Fruit fly (Drosophila melanogaster): ENCODE results near the gene CG34447.

The CG34447 gene

DNA sequence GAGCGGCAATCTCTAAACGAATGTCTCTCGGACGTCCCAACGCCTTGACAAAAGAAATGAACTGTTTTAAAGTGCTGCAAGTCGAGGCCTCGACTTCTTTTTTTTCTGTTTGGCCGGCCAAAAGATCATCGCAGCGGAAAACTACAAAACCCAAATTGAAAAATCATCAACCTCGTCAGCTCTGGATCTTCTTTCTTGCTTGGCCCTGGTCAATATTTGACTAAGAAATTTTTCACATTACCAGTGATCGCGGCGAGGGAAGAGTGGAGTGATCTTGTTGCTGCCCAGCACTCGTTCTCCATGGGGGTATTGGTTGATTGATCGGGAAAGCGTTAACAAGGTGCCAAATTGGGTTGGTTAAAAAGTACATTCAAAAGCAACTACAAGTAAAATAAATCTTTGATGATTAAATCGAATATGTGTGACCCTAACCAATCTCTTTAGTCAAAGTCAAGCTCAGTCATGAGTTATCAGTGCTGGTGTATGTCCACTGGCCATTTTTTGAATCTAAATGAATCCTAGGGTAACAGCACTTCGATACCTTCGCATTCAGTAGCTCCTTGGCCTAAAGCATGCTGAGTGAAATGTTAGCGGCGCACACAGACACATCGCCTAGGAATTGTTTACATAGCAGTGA is 18.9 kb upstream of the CG34447 start (continued):
- TF ChIP-seq CG6792 (GFP tag; optimal IDR thresholded peaks at IDR 0.05) = no peak
- no peak for TF ChIP-seq CG8119 (GFP tag; IDR thresholded peaks at IDR 0.05)
- peak; percentile 26 for TF ChIP-seq CG6808 (GFP tag; optimal IDR thresholded peaks at IDR 0.05)
- TF ChIP-seq Eip78C (GFP tag) = peak; percentile 48
- TF ChIP-seq net (GFP tag; optimal IDR thresholded peaks at IDR 0.05) = no peak
- TF ChIP-seq fd85E (GFP tag; optimal IDR thresholded peaks at IDR 0.05) = no peak
- no peak for TF ChIP-seq Hr39 (GFP tag; optimal IDR thresholded peaks at IDR 0.05)
- TF ChIP-seq CG10669 (GFP tag; optimal IDR thresholded peaks at IDR 0.05) = no peak
- no peak for TF ChIP-seq Blimp-1 (GFP tag; optimal IDR thresholded peaks at IDR 0.05)
- TF ChIP-seq Hr4 (GFP tag; optimal IDR thresholded peaks at IDR 0.05) = no peak
- TF ChIP-seq Eip75B (GFP tag; optimal IDR thresholded peaks at IDR 0.05) = no peak
- no peak for TF ChIP-seq CG11294 (GFP tag; IDR thresholded peaks at IDR 0.05)
- TF ChIP-seq CG32006 (GFP tag; optimal IDR thresholded peaks at IDR 0.05) = peak; percentile 32
- TF ChIP-seq CG15336 (GFP tag; IDR thresholded peaks at IDR 0.05) = no peak
- no peak for TF ChIP-seq CG6276 (GFP tag; optimal IDR thresholded peaks at IDR 0.05)
- TF ChIP-seq lz (GFP tag; optimal IDR thresholded peaks at IDR 0.05) = no peak
- TF ChIP-seq CG16779 (tag; optimal IDR thresholded peaks at IDR 0.05) = no peak
- TF ChIP-seq fkh (GFP tag; optimal IDR thresholded peaks at IDR 0.05) = peak; percentile 51
- TF ChIP-seq esn (GFP tag; optimal IDR thresholded peaks at IDR 0.05) = no peak
- TF ChIP-seq Lpt (GFP tag; optimal IDR thresholded peaks at IDR 0.05) = no peak
- TF ChIP-seq Hr38 (GFP tag; optimal IDR thresholded peaks at IDR 0.05) = no peak
- TF ChIP-seq OdsH (GFP tag; optimal IDR thresholded peaks at IDR 0.05) = no peak
- no peak for TF ChIP-seq cyc (GFP tag; optimal IDR thresholded peaks at IDR 0.05)
- TF ChIP-seq achi (GFP tag; optimal IDR thresholded peaks at IDR 0.05) = peak; percentile 2

DNA sequence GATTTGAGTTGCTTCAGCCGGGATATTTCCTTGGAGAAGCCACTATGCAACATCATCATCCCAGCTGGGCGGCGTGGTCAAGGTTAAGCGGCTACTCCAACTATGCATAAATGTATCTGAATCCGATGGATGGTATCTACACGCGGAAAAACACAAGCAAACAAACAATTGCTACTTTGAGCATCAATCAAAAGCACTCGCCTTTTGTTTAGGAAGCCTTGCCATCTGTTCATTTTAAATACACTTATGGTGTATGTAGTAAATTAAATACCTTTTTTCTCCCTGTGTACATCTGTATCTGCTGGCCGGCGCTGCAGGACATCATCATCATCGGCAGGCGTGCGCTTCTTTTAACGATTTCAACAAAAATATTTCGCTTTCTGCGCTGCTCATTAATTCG is 16.4 kb upstream of the CG34447 start:
- TF ChIP-seq Ets96B (tag; optimal IDR thresholded peaks at IDR 0.05) (peak; percentile 48), Met (GFP tag; optimal IDR thresholded peaks at IDR 0.05) (peak; percentile 7), dsx (GFP tag; optimal IDR thresholded peaks at IDR 0.05; ENCODE audit: poor library complexity, severe bottlenecking) (peak; percentile 34), Smox (GFP tag; optimal IDR thresholded peaks at IDR 0.05) (no peak), Sox102F (GFP tag; optimal IDR thresholded peaks at IDR 0.05) (no peak), CG34406 (GFP tag; optimal IDR thresholded peaks at IDR 0.05) (peak; percentile 14), cyc (GFP tag; optimal IDR thresholded peaks at IDR 0.05) (no peak), CG6163 (GFP tag; IDR thresholded peaks at IDR 0.05) (0 out of 3 replicates have a peak, but pooled peaks have one; percentile 25), acj6 (GFP tag; optimal IDR thresholded peaks at IDR 0.05) (peak; percentile 33), Hr4 (GFP tag; optimal IDR thresholded peaks at IDR 0.05) (no peak), topi (GFP tag; optimal IDR thresholded peaks at IDR 0.05) (peak; percentile 15), Sox14 (GFP tag; optimal IDR thresholded peaks at IDR 0.05) (peak; percentile 21), Hr39 (GFP tag; optimal IDR thresholded peaks at IDR 0.05) (no peak), CG31627 (GFP tag; optimal IDR thresholded peaks at IDR 0.05) (peak; percentile 9), CG8319 (GFP tag; optimal IDR thresholded peaks at IDR 0.05) (peak; percentile 17), Blimp-1 (GFP tag; optimal IDR thresholded peaks at IDR 0.05) (no peak), CG10631 (GFP tag; optimal IDR thresholded peaks at IDR 0.05) (no peak), salr (GFP tag; optimal IDR thresholded peaks at IDR 0.05) (peak in 1 of 2 experiments; percentile 28), net (GFP tag; optimal IDR thresholded peaks at IDR 0.05) (no peak), CG6808 (GFP tag; optimal IDR thresholded peaks at IDR 0.05) (peak; percentile 29), OdsH (GFP tag; optimal IDR thresholded peaks at IDR 0.05) (peak; percentile 20), CG6792 (GFP tag; optimal IDR thresholded peaks at IDR 0.05) (peak; percentile 23), pdm3 (GFP tag; optimal IDR thresholded peaks at IDR 0.05) (peak; percentile 26), Lpt (GFP tag; optimal IDR thresholded peaks at IDR 0.05) (no peak), fkh (GFP tag; optimal IDR thresholded peaks at IDR 0.05) (no peak), Hr38 (GFP tag; optimal IDR thresholded peaks at IDR 0.05) (no peak), CG7368 (GFP tag; optimal IDR thresholded peaks at IDR 0.05) (peak; percentile 18), CG15336 (GFP tag; IDR thresholded peaks at IDR 0.05) (no peak), CG8119 (GFP tag; IDR thresholded peaks at IDR 0.05) (no peak), Gug (GFP tag; IDR thresholded peaks at IDR 0.05) (no peak), achi (GFP tag; optimal IDR thresholded peaks at IDR 0.05) (peak; percentile 39), ss (GFP tag; optimal IDR thresholded peaks at IDR 0.05) (peak; percentile 17 to 37), CG10669 (GFP tag; optimal IDR thresholded peaks at IDR 0.05) (peak; percentile 52), fd85E (GFP tag; optimal IDR thresholded peaks at IDR 0.05) (no peak), dac (GFP tag; optimal IDR thresholded peaks at IDR 0.05) (no peak), CG11902 (GFP tag; optimal IDR thresholded peaks at IDR 0.05) (no peak), CG3919 (GFP tag; optimal IDR thresholded peaks at IDR 0.05) (peak; percentile 44), svp (GFP tag) (peak; percentile 56), Eip78C (GFP tag) (peak; percentile 84), vri (GFP tag; optimal IDR thresholded peaks at IDR 0.05) (no peak)
